Worm (Caenorhabditis elegans): ENCODE results near the gene C05C10.3.

DNA sequence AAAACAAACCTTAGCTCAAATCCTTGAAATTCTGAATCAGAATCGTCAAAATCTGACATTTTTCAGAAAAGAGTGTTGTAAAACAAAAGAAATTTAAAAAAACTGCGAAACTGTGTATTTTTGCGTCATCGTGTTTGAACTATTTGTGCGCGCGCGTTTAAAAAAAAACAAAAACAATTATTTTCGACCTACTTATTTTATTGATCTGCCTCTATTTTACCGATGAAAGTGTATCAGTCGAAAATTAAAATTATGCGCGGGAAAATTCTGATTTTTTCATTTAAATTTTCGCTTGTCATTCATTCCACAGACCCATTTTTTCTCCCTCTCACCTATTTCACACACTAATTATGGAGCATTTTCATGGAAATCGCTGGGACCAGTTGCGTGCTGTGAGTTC is 2.2 kb upstream of the C05C10.3 start, which contains the start of the genes C05C10.7 and C05C10.5:
- no peak for TF ChIP-seq fkh-6 (tag; optimal IDR thresholded peaks at IDR 0.05)
- TF ChIP-seq ceh-34 (tag; optimal IDR thresholded peaks at IDR 0.05), result no peak
- no peak for TF ChIP-seq ceh-45 (GFP tag; IDR thresholded peaks at IDR 0.05)
- no peak for TF ChIP-seq tbx-7 (tag; optimal IDR thresholded peaks at IDR 0.05)
- no peak for TF ChIP-seq tbx-2 (tag; optimal IDR thresholded peaks at IDR 0.05)
